Worm (Caenorhabditis elegans) whole organism, L1 larva: ENCODE measurements around the gene ptr-3.

Experiments
- C16A3.4 ChIP-seq: fragments of 150-350 bp; optimal IDR thresholded peaks from 2 replicates; lab custom pipeline; 2014; ENCODE audit warnings: missing biosample characterization, missing genetic modification characterization
- C34B4.2 ChIP-seq: sonication (generic microtip); optimal IDR thresholded peaks from 2 replicates; lab custom pipeline; 2017; ENCODE audit warnings: mild to moderate bottlenecking, missing genetic modification characterization, missing compliant biosample characterization
- F16B12.6 ChIP-seq: fragments of 150-350 bp; optimal IDR thresholded peaks from 2 replicates; lab custom pipeline; 2014; ENCODE audit warnings: missing biosample characterization, missing genetic modification characterization
- aha-1 ChIP-seq: fragments of 150-350 bp; optimal IDR thresholded peaks from 2 replicates; lab custom pipeline; 2014; ENCODE audit warnings: missing biosample characterization, missing genetic modification characterization
- alr-1 ChIP-seq: fragments of 200-800 bp; sonication (Bioruptor generic); optimal IDR thresholded peaks from 2 replicates; lab custom pipeline; 2018; ENCODE audit warnings: borderline replicate concordance, mild to moderate bottlenecking, missing genetic modification characterization, missing compliant biosample characterization
- blmp-1 ChIP-seq: fragments of 150-350 bp; optimal IDR thresholded peaks from 2 replicates; lab custom pipeline; 2014; ENCODE audit warnings: missing biosample characterization, missing genetic modification characterization
- ceh-8 ChIP-seq: fragments of 200-800 bp; sonication (Bioruptor generic); optimal IDR thresholded peaks from 2 replicates; lab custom pipeline; 2018; ENCODE audit warnings: mild to moderate bottlenecking, missing genetic modification characterization, moderate library complexity, missing compliant biosample characterization
- ceh-88 ChIP-seq: fragments of 200-800 bp; sonication (Bioruptor generic); IDR thresholded peaks from 2 replicates; pipeline ENCODE4 v1.3.6; 2022; ENCODE audit warnings: missing genetic modification characterization, missing compliant biosample characterization
- ceh-90 ChIP-seq: sonication (generic microtip); optimal IDR thresholded peaks from 2 replicates; lab custom pipeline; 2016; ENCODE audit warnings: missing genetic modification characterization, missing compliant biosample characterization
- ces-1 ChIP-seq: fragments of 150-350 bp; optimal IDR thresholded peaks from 2 replicates; lab custom pipeline; 2014; ENCODE audit warnings: missing biosample characterization, missing genetic modification reagents, missing genetic modification characterization
- dpl-1 ChIP-seq, 3 experiments: fragments of 150-350 bp in 2 of 3; sonication (generic microtip) in 1 of 3; optimal IDR thresholded peaks; 2 replicates each; lab custom pipeline; 2014 to 2017; ENCODE audit warnings: missing biosample characterization in 3 of 3, missing genetic modification characterization in 3 of 3, missing genetic modification reagents in 3 of 3
- dsc-1 ChIP-seq: sonication (generic microtip); optimal IDR thresholded peaks from 2 replicates; lab custom pipeline; 2016; ENCODE audit warnings: mild to moderate bottlenecking, missing genetic modification characterization, missing compliant biosample characterization
- efl-1 ChIP-seq, 4 experiments: fragments of 150-350 bp; optimal IDR thresholded peaks in 3 of 4; peaks in 1 of 4; 1 replicate in 1 of 4; 2 replicates in 3 of 4; lab custom pipeline; 2014; ENCODE audit warnings: missing biosample characterization in 2 of 4, missing genetic modification characterization in 2 of 4, missing genetic modification reagents in 2 of 4
- efl-3 ChIP-seq: fragments of 200-800 bp; sonication (Bioruptor generic); optimal IDR thresholded peaks from 2 replicates; lab custom pipeline; 2018; ENCODE audit warnings: mild to moderate bottlenecking, missing genetic modification characterization, missing compliant biosample characterization
- fkh-8 ChIP-seq: sonication (generic microtip); optimal IDR thresholded peaks from 2 replicates; lab custom pipeline; 2016; ENCODE audit warnings: mild to moderate bottlenecking, missing genetic modification characterization, missing compliant biosample characterization
- fos-1 ChIP-seq: fragments of 150-350 bp; optimal IDR thresholded peaks from 2 replicates; lab custom pipeline; 2014; ENCODE audit warnings: missing biosample characterization, missing genetic modification characterization
- hlh-17 ChIP-seq: fragments of 200-800 bp; sonication (Bioruptor generic); optimal IDR thresholded peaks from 2 replicates; lab custom pipeline; 2018; ENCODE audit warnings: missing genetic modification characterization, mild to moderate bottlenecking, missing compliant biosample characterization, moderate library complexity, borderline replicate concordance
- irx-1 ChIP-seq: sonication (generic microtip); optimal IDR thresholded peaks from 2 replicates; lab custom pipeline; 2016; ENCODE audit warnings: missing genetic modification characterization, missing compliant biosample characterization
- lin-14 ChIP-seq: fragments of 200-800 bp; sonication (Bioruptor generic); optimal IDR thresholded peaks from 2 replicates; lab custom pipeline; 2018; ENCODE audit warnings: mild to moderate bottlenecking, missing genetic modification characterization, moderate library complexity, missing compliant biosample characterization
- lin-35 ChIP-seq, 2 experiments: fragments of 150-350 bp; optimal IDR thresholded peaks; 2 replicates each; lab custom pipeline; 2014; ENCODE audit warnings: missing biosample characterization in 2 of 2, missing genetic modification characterization in 2 of 2, missing genetic modification reagents in 2 of 2
- lin-39 ChIP-seq: fragments of 150-350 bp; optimal IDR thresholded peaks from 2 replicates; lab custom pipeline; 2014; ENCODE audit warnings: missing biosample characterization, missing genetic modification reagents, missing genetic modification characterization
- mdl-1 ChIP-seq, 2 experiments: fragments of 150-350 bp; optimal IDR thresholded peaks; 2 replicates each; lab custom pipeline; 2014 to 2017; ENCODE audit warnings: missing biosample characterization in 2 of 2, missing genetic modification characterization in 2 of 2, inconsistent platforms in 1 of 2
- mef-2 ChIP-seq: fragments of 150-350 bp; optimal IDR thresholded peaks from 2 replicates; lab custom pipeline; 2014; ENCODE audit warnings: missing biosample characterization, missing genetic modification characterization
- mep-1 ChIP-seq: fragments of 150-350 bp; optimal IDR thresholded peaks from 2 replicates; lab custom pipeline; 2014; ENCODE audit warnings: missing biosample characterization, missing genetic modification characterization
- nhr-12 ChIP-seq: sonication (generic microtip); optimal IDR thresholded peaks from 2 replicates; lab custom pipeline; 2017; ENCODE audit warnings: missing biosample characterization, missing genetic modification characterization
- nhr-19 ChIP-seq: fragments of 200-800 bp; sonication (Bioruptor generic); conservative IDR thresholded peaks from 2 replicates; pipeline ENCODE4 v1.3.6; 2022; ENCODE audit warnings: missing genetic modification characterization, missing compliant biosample characterization
- nhr-20 ChIP-seq: sonication (generic microtip); optimal IDR thresholded peaks from 2 replicates; lab custom pipeline; 2016; ENCODE audit warnings: mild to moderate bottlenecking, missing genetic modification characterization, missing compliant biosample characterization
- nhr-237 ChIP-seq: fragments of 150-350 bp; optimal IDR thresholded peaks from 2 replicates; lab custom pipeline; 2014; ENCODE audit warnings: missing biosample characterization, missing genetic modification characterization
- nhr-28 ChIP-seq: fragments of 150-350 bp; optimal IDR thresholded peaks from 2 replicates; lab custom pipeline; 2014; ENCODE audit warnings: missing biosample characterization, missing genetic modification characterization
- nhr-47 ChIP-seq: sonication (generic microtip); optimal IDR thresholded peaks from 2 replicates; lab custom pipeline; 2016; ENCODE audit warnings: mild to moderate bottlenecking, missing genetic modification characterization, moderate library complexity, missing compliant biosample characterization
- nhr-71 ChIP-seq: sonication (generic microtip); optimal IDR thresholded peaks from 2 replicates; lab custom pipeline; 2016; ENCODE audit warnings: mild to moderate bottlenecking, missing genetic modification characterization, moderate library complexity, missing compliant biosample characterization
- nhr-76 ChIP-seq: sonication (generic microtip); optimal IDR thresholded peaks from 2 replicates; lab custom pipeline; 2017; ENCODE audit warnings: missing biosample characterization, missing genetic modification characterization
- nhr-85 ChIP-seq: sonication (generic microtip); peaks from one replicate; lab custom pipeline; 2016; ENCODE audit warnings: missing genetic modification characterization, inconsistent platforms, missing compliant biosample characterization
- nhr-90 ChIP-seq: sonication (generic microtip); optimal IDR thresholded peaks from 2 replicates; lab custom pipeline; 2016; ENCODE audit warnings: mild to moderate bottlenecking, missing genetic modification characterization, missing compliant biosample characterization; ENCODE audit not compliant: poor library complexity
- pag-3 ChIP-seq: sonication (generic microtip); optimal IDR thresholded peaks from 2 replicates; lab custom pipeline; 2017; ENCODE audit warnings: missing genetic modification characterization, mild to moderate bottlenecking, missing compliant biosample characterization, antibody characterized with exemption, borderline replicate concordance; ENCODE audit not compliant: insufficient read depth
- pqm-1 ChIP-seq: sonication (generic microtip); optimal IDR thresholded peaks from 3 replicates; lab custom pipeline; 2017; ENCODE audit warnings: missing biosample characterization, missing genetic modification characterization
- rnt-1 ChIP-seq: sonication (generic microtip); optimal IDR thresholded peaks from 2 replicates; lab custom pipeline; 2016; ENCODE audit warnings: mild to moderate bottlenecking, missing genetic modification characterization, moderate library complexity, missing compliant biosample characterization
- snpc-4 ChIP-seq: fragments of 150-350 bp; optimal IDR thresholded peaks from 2 replicates; lab custom pipeline; 2014; ENCODE audit warnings: missing biosample characterization, missing genetic modification characterization
- snu-23 ChIP-seq: sonication (generic microtip); optimal IDR thresholded peaks from 2 replicates; lab custom pipeline; 2016; ENCODE audit warnings: missing genetic modification characterization, missing compliant biosample characterization
- sox-4 ChIP-seq: sonication (generic microtip); optimal IDR thresholded peaks from 2 replicates; lab custom pipeline; 2016; ENCODE audit warnings: missing genetic modification characterization, missing compliant biosample characterization
- sptf-1 ChIP-seq: fragments of 150-350 bp; optimal IDR thresholded peaks from 2 replicates; lab custom pipeline; 2014; ENCODE audit warnings: missing biosample characterization, missing genetic modification characterization
- swsn-7 ChIP-seq: sonication (generic microtip); optimal IDR thresholded peaks from 2 replicates; lab custom pipeline; 2016; ENCODE audit warnings: missing genetic modification characterization, missing compliant biosample characterization
- tbx-2 ChIP-seq: sonication (generic microtip); optimal IDR thresholded peaks from 2 replicates; lab custom pipeline; 2016; ENCODE audit warnings: missing genetic modification characterization, missing compliant biosample characterization
- tlp-1 ChIP-seq: fragments of 150-350 bp; optimal IDR thresholded peaks from 2 replicates; lab custom pipeline; 2014; ENCODE audit warnings: missing biosample characterization, missing genetic modification characterization
- unc-130 ChIP-seq: fragments of 150-350 bp; optimal IDR thresholded peaks from 2 replicates; lab custom pipeline; 2017; ENCODE audit warnings: missing biosample characterization, missing genetic modification characterization, inconsistent platforms
- xbp-1 ChIP-seq: sonication (generic microtip); optimal IDR thresholded peaks from 2 replicates; lab custom pipeline; 2016; ENCODE audit warnings: missing genetic modification characterization, missing compliant biosample characterization
- zag-1 ChIP-seq: fragments of 150-350 bp; optimal IDR thresholded peaks from 2 replicates; lab custom pipeline; 2014; ENCODE audit warnings: missing biosample characterization, missing genetic modification characterization
- ztf-11 ChIP-seq, 2 experiments: sonication (generic microtip); optimal IDR thresholded peaks; 2 replicates each; lab custom pipeline; 2016 to 2017; ENCODE audit warnings: missing genetic modification characterization in 2 of 2, missing biosample characterization in 1 of 2, missing compliant biosample characterization in 1 of 2

The ptr-3 gene

ce11 chrII:354494-354893, 12.9 kb downstream of the ptr-3 start:
- TF ChIP-seq aha-1 (tag; lab: Kevin White, UChicago) (no peak), ztf-11 (tag; optimal IDR thresholded peaks at IDR 0.05; lab: Kevin White, UChicago) (peak in 1 of 2 experiments; percentile 16), fkh-8 (tag; lab: Kevin White, UChicago) (no peak), sptf-1 (tag; lab: Kevin White, UChicago) (no peak), tbx-2 (tag; lab: Kevin White, UChicago) (peak; percentile 21), lin-14 (GFP tag; lab: Kevin White, UChicago) (peak; percentile 65), ceh-8 (GFP tag; lab: Kevin White, UChicago) (no peak), nhr-71 (tag; lab: Kevin White, UChicago) (peak; percentile 5), nhr-20 (tag; lab: Kevin White, UChicago) (no peak), irx-1 (tag; lab: Kevin White, UChicago) (no peak)

ce11 chrII:349749-350148, 17.6 kb downstream of the ptr-3 start:
- TF ChIP-seq swsn-7 (tag; lab: Kevin White, UChicago), result no peak
- TF ChIP-seq ztf-11 (tag; optimal IDR thresholded peaks at IDR 0.05; lab: Kevin White, UChicago), result no peak
- no peak for TF ChIP-seq lin-39 (tag; lab: Kevin White, UChicago)
- TF ChIP-seq lin-35 (GFP tag; optimal IDR thresholded peaks at IDR 0.05; lab: Kevin White, UChicago), result no peak
- no peak for TF ChIP-seq ceh-88
- TF ChIP-seq snpc-4 (tag; lab: Kevin White, UChicago), result no peak

ce11 chrII:347734-348133, 19.6 kb downstream of the ptr-3 start, which contains the start of gene D1069.3:
Gene D1069.3, minus strand, starts transcription at chrII:347891.
- TF ChIP-seq efl-3 (GFP tag; lab: Kevin White, UChicago), result no peak
- no peak for TF ChIP-seq C16A3.4 (tag; lab: Kevin White, UChicago)
- TF ChIP-seq dsc-1 (tag; lab: Kevin White, UChicago), result peak; percentile 21
- peak; percentile 66 for TF ChIP-seq swsn-7 (tag; lab: Kevin White, UChicago)
- TF ChIP-seq F16B12.6 (tag; lab: Kevin White, UChicago), result peak; percentile 43
- TF ChIP-seq nhr-19 (GFP tag; lab: Robert Waterston, UW), result 0 out of 2 replicates have a peak, but pooled peaks have one; percentile 23
- peak; percentile 62 to 65 for TF ChIP-seq efl-1 (optimal IDR thresholded peaks at IDR 0.05; lab: Kevin White, UChicago)
- peak; percentile 53 to 90 for TF ChIP-seq efl-1 (GFP tag; optimal IDR thresholded peaks at IDR 0.05 in 1 of 2; lab: Kevin White, UChicago)
- TF ChIP-seq sptf-1 (tag; lab: Kevin White, UChicago), result no peak
- TF ChIP-seq nhr-12 (tag; lab: Kevin White, UChicago), result no peak
- TF ChIP-seq nhr-237 (tag; lab: Kevin White, UChicago), result no peak
- TF ChIP-seq ces-1 (GFP tag; lab: Kevin White, UChicago), result peak; percentile 4
- TF ChIP-seq alr-1 (tag; lab: Kevin White, UChicago), result no peak
- TF ChIP-seq mef-2 (tag; lab: Kevin White, UChicago), result no peak
- TF ChIP-seq xbp-1 (tag; lab: Kevin White, UChicago), result peak; percentile 48
- no peak for TF ChIP-seq fos-1 (tag; lab: Kevin White, UChicago)
- no peak for TF ChIP-seq nhr-90 (tag; lab: Kevin White, UChicago)
- peak; percentile 74 for TF ChIP-seq nhr-47 (tag; lab: Kevin White, UChicago)
- no peak for TF ChIP-seq irx-1 (tag; lab: Kevin White, UChicago)
- TF ChIP-seq dpl-1 (GFP tag; optimal IDR thresholded peaks at IDR 0.05; lab: Kevin White, UChicago), result peak; percentile 14 to 59 (median 23)
- no peak for TF ChIP-seq tlp-1 (tag; lab: Kevin White, UChicago)
- TF ChIP-seq mep-1 (tag; lab: Kevin White, UChicago), result peak; percentile 50
- peak; percentile 4 for TF ChIP-seq blmp-1 (tag; lab: Kevin White, UChicago)
- no peak for TF ChIP-seq nhr-28 (tag; lab: Kevin White, UChicago)
- peak; percentile 39 for TF ChIP-seq nhr-85 (tag; lab: Kevin White, UChicago)
- no peak for TF ChIP-seq mdl-1 (tag; optimal IDR thresholded peaks at IDR 0.05; lab: Kevin White, UChicago)
- TF ChIP-seq zag-1 (tag; lab: Kevin White, UChicago), result no peak
- peak; percentile 11 for TF ChIP-seq nhr-20 (tag; lab: Kevin White, UChicago)
- no peak for TF ChIP-seq ceh-90 (tag; lab: Kevin White, UChicago)
- TF ChIP-seq lin-39 (tag; lab: Kevin White, UChicago), result no peak
- peak; percentile 58 for TF ChIP-seq snu-23 (GFP tag; lab: Kevin White, UChicago)
- no peak for TF ChIP-seq C34B4.2 (tag; lab: Kevin White, UChicago)
- no peak for TF ChIP-seq pag-3 (tag; lab: Kevin White, UChicago)
- TF ChIP-seq ztf-11 (tag; optimal IDR thresholded peaks at IDR 0.05; lab: Kevin White, UChicago), result no peak
- peak; percentile 24 for TF ChIP-seq unc-130 (tag; lab: Kevin White, UChicago)
- no peak for TF ChIP-seq sox-4 (tag; lab: Kevin White, UChicago)
- TF ChIP-seq hlh-17 (GFP tag; lab: Kevin White, UChicago), result no peak
- TF ChIP-seq rnt-1 (tag; lab: Kevin White, UChicago), result no peak
- no peak for TF ChIP-seq pqm-1
- no peak for TF ChIP-seq nhr-76
